Worm (Caenorhabditis elegans): ENCODE data around the gene lnp-1.

- TF ChIP-seq spr-1 (tag; optimal IDR thresholded peaks at IDR 0.05) (no peak), pqm-1 (tag; optimal IDR thresholded peaks at IDR 0.05) (no peak), ZK546.5 (tag; optimal IDR thresholded peaks at IDR 0.05) (no peak), egl-43 (GFP tag; IDR thresholded peaks at IDR 0.05) (no peak), fkh-10 (GFP tag; optimal IDR thresholded peaks at IDR 0.05) (no peak), ceh-32 (tag; optimal IDR thresholded peaks at IDR 0.05; ENCODE audit: poor library complexity) (no peak), lin-39 (tag; optimal IDR thresholded peaks at IDR 0.05) (no peak), Y5F2A.4 (GFP tag; optimal IDR thresholded peaks at IDR 0.05) (no peak), pha-4 (GFP tag; IDR thresholded peaks at IDR 0.05) (no peak), pha-4 (tag; optimal IDR thresholded peaks at IDR 0.05) (no peak), madf-5 (GFP tag; IDR thresholded peaks at IDR 0.05) (no peak), ces-1 (GFP tag; optimal IDR thresholded peaks at IDR 0.05) (no peak), nhr-11 (tag; optimal IDR thresholded peaks at IDR 0.05) (no peak), nhr-76 (tag; optimal IDR thresholded peaks at IDR 0.05) (no peak)
Observed at ce11 chrX:4586617-4587016, 1.9 kb upstream of the lnp-1 start, which contains the start of gene C05E11.2.

All from whole organism, L4 larva.